Worm (Caenorhabditis elegans): Measurements from ENCODE around the gene ZK622.5.

ZK622.5 gene

ce11 chrII:5293287-5293850, 4.1 kb downstream of the ZK622.5 start, which contains the start of gene ZK622.1 (continued):
- TF ChIP-seq rcor-1 (GFP tag; IDR thresholded peaks at IDR 0.05) (no peak), somi-1 (GFP tag; optimal IDR thresholded peaks at IDR 0.05) (no peak), K11D2.4 (GFP tag; IDR thresholded peaks at IDR 0.05) (no peak), ceh-79 (tag; optimal IDR thresholded peaks at IDR 0.05) (no peak), nfya-2 (GFP tag; IDR thresholded peaks at IDR 0.05) (no peak), K12H6.12 (tag; optimal IDR thresholded peaks at IDR 0.05) (no peak), rec-8 (tag; optimal IDR thresholded peaks at IDR 0.05) (peak; percentile 40 to 58), Y53F4B.3 (GFP tag; IDR thresholded peaks at IDR 0.05) (peak; percentile 43; the same call in 1 of the 2 replicates), nhr-27 (tag; optimal IDR thresholded peaks at IDR 0.05) (no peak), ztf-6 (GFP tag; IDR thresholded peaks at IDR 0.05) (no peak), let-607 (tag; optimal IDR thresholded peaks at IDR 0.05) (no peak), nhr-90 (tag; optimal IDR thresholded peaks at IDR 0.05) (peak; percentile 61), hmg-1.2 (GFP tag; IDR thresholded peaks at IDR 0.05) (peak; percentile 79), ztf-22 (GFP tag; optimal IDR thresholded peaks at IDR 0.05) (no peak), cebp-1 (GFP tag; IDR thresholded peaks at IDR 0.05) (no peak), cebp-1 (tag; optimal IDR thresholded peaks at IDR 0.05) (no peak), nfyb-1 (GFP tag; IDR thresholded peaks at IDR 0.05) (0 out of 2 replicates have a peak, but pooled peaks have one; percentile 53), ets-4 (GFP tag; optimal IDR thresholded peaks at IDR 0.05) (no peak), xnd-1 (tag; optimal IDR thresholded peaks at IDR 0.05) (no peak), ceh-100 (GFP tag; IDR thresholded peaks at IDR 0.05) (0 out of 2 replicates have a peak, but pooled peaks have one; percentile 37), F22D6.2 (tag; optimal IDR thresholded peaks at IDR 0.05) (no peak), nhr-179 (tag; optimal IDR thresholded peaks at IDR 0.05) (no peak), mcd-1 (GFP tag; IDR thresholded peaks at IDR 0.05) (peak; percentile 42; the same call in 1 of the 2 replicates), fkh-3 (tag; optimal IDR thresholded peaks at IDR 0.05) (no peak), B0035.1 (tag; optimal IDR thresholded peaks at IDR 0.05) (no peak), ceh-40 (GFP tag; IDR thresholded peaks at IDR 0.05) (no peak), hlh-26 (GFP tag; conservative IDR thresholded peaks at IDR 0.05) (no peak), madf-8 (GFP tag; conservative IDR thresholded peaks at IDR 0.05) (no peak), Y67H2A.10 (GFP tag; conservative IDR thresholded peaks at IDR 0.05) (no peak), efl-1 (GFP tag; optimal IDR thresholded peaks at IDR 0.05) (no peak), lin-35 (GFP tag; optimal IDR thresholded peaks at IDR 0.05) (no peak), ztf-25 (GFP tag; IDR thresholded peaks at IDR 0.05) (peak; percentile 72), nfya-1 (tag; optimal IDR thresholded peaks at IDR 0.05; ENCODE audit: borderline replicate concordance, insufficient read depth) (no peak), rpc-1 (optimal IDR thresholded peaks at IDR 0.05) (peak; percentile 83), rpc-1 (tag; optimal IDR thresholded peaks at IDR 0.05) (peak; percentile 88), hsf-1 (GFP tag; IDR thresholded peaks at IDR 0.05) (no peak), F57A8.1 (GFP tag; optimal IDR thresholded peaks at IDR 0.05) (peak; percentile 16), attf-5 (GFP tag; optimal IDR thresholded peaks at IDR 0.05) (peak; percentile 9), F10E7.11 (tag; optimal IDR thresholded peaks at IDR 0.05) (no peak), attf-6 (GFP tag; IDR thresholded peaks at IDR 0.05) (0 out of 2 replicates have a peak, but pooled peaks have one; percentile 51), F55B11.4 (tag; optimal IDR thresholded peaks at IDR 0.05; ENCODE audit: borderline replicate concordance, insufficient read depth) (no peak), akir-1 (GFP tag; optimal IDR thresholded peaks at IDR 0.05) (no peak), sea-2 (GFP tag; IDR thresholded peaks at IDR 0.05) (no peak), atf-7 (tag; optimal IDR thresholded peaks at IDR 0.05) (no peak), nhr-80 (tag; optimal IDR thresholded peaks at IDR 0.05) (no peak), zim-3 (tag; optimal IDR thresholded peaks at IDR 0.05) (peak; percentile 50), mes-4 (tag; optimal IDR thresholded peaks at IDR 0.05) (no peak), snpc-3.4 (tag; optimal IDR thresholded peaks at IDR 0.05) (no peak)

Measured in whole organism, young adult.